Worm (Caenorhabditis elegans) whole organism, L1 larva: Measurements from ENCODE around the gene srsx-30.

Source experiments
- C04F5.9 ChIP-seq: sonication (generic microtip); optimal IDR thresholded peaks from 2 replicates; lab custom pipeline; 2016; ENCODE audit warnings: missing genetic modification characterization, missing compliant biosample characterization
- C34B4.2 ChIP-seq: sonication (generic microtip); optimal IDR thresholded peaks from 2 replicates; lab custom pipeline; 2017; ENCODE audit warnings: mild to moderate bottlenecking, missing genetic modification characterization, missing compliant biosample characterization
- F16B12.6 ChIP-seq: fragments of 150-350 bp; optimal IDR thresholded peaks from 2 replicates; lab custom pipeline; 2014; ENCODE audit warnings: missing biosample characterization, missing genetic modification characterization
- aha-1 ChIP-seq: fragments of 150-350 bp; optimal IDR thresholded peaks from 2 replicates; lab custom pipeline; 2014; ENCODE audit warnings: missing biosample characterization, missing genetic modification characterization
- ceh-88 ChIP-seq: fragments of 200-800 bp; sonication (Bioruptor generic); IDR thresholded peaks from 2 replicates; pipeline ENCODE4 v1.3.6; 2022; ENCODE audit warnings: missing genetic modification characterization, missing compliant biosample characterization
- ces-1 ChIP-seq: fragments of 150-350 bp; optimal IDR thresholded peaks from 2 replicates; lab custom pipeline; 2014; ENCODE audit warnings: missing biosample characterization, missing genetic modification reagents, missing genetic modification characterization
- dsc-1 ChIP-seq: sonication (generic microtip); optimal IDR thresholded peaks from 2 replicates; lab custom pipeline; 2016; ENCODE audit warnings: mild to moderate bottlenecking, missing genetic modification characterization, missing compliant biosample characterization
- efl-1 ChIP-seq, 4 experiments: fragments of 150-350 bp; optimal IDR thresholded peaks in 3 of 4; peaks in 1 of 4; 1 replicate in 1 of 4; 2 replicates in 3 of 4; lab custom pipeline; 2014; ENCODE audit warnings: missing biosample characterization in 2 of 4, missing genetic modification characterization in 2 of 4, missing genetic modification reagents in 2 of 4
- efl-3 ChIP-seq: fragments of 200-800 bp; sonication (Bioruptor generic); optimal IDR thresholded peaks from 2 replicates; lab custom pipeline; 2018; ENCODE audit warnings: mild to moderate bottlenecking, missing genetic modification characterization, missing compliant biosample characterization
- egl-13 ChIP-seq: sonication (generic microtip); optimal IDR thresholded peaks from 2 replicates; lab custom pipeline; 2016; ENCODE audit warnings: missing genotype, missing genetic modification reagents, missing genetic modification characterization, missing compliant biosample characterization
- elt-2 ChIP-seq: sonication (generic microtip); optimal IDR thresholded peaks from 2 replicates; lab custom pipeline; 2016; ENCODE audit warnings: missing genetic modification characterization, mild to moderate bottlenecking, inconsistent platforms, missing compliant biosample characterization, missing genetic modification reagents
- elt-3 ChIP-seq, 6 experiments: fragments of 150-350 bp in 1 of 6; sonication (generic microtip); optimal IDR thresholded peaks; 2 replicates each; lab custom pipeline; 2017 to 2018; ENCODE audit warnings: missing biosample characterization in 6 of 6, missing genetic modification characterization in 6 of 6, inconsistent platforms in 1 of 6
- ets-5 ChIP-seq: fragments of 200-800 bp; sonication (Bioruptor generic); IDR thresholded peaks from 2 replicates; pipeline ENCODE4 v1.3.6; 2022; ENCODE audit warnings: missing genetic modification characterization, missing compliant biosample characterization
- fkh-10 ChIP-seq: sonication (generic microtip); optimal IDR thresholded peaks from 2 replicates; lab custom pipeline; 2017; ENCODE audit warnings: missing biosample characterization, missing genetic modification reagents, missing genetic modification characterization
- fkh-4 ChIP-seq: sonication (generic microtip); optimal IDR thresholded peaks from 2 replicates; lab custom pipeline; 2016; ENCODE audit warnings: missing compliant biosample characterization, missing genetic modification characterization, borderline replicate concordance
- fkh-8 ChIP-seq: sonication (generic microtip); optimal IDR thresholded peaks from 2 replicates; lab custom pipeline; 2016; ENCODE audit warnings: mild to moderate bottlenecking, missing genetic modification characterization, missing compliant biosample characterization
- grh-1 ChIP-seq: fragments of 200-800 bp; sonication (Bioruptor generic); IDR thresholded peaks from 2 replicates; pipeline ENCODE4 v1.3.6; 2022; ENCODE audit warnings: missing genetic modification reagents, missing genetic modification characterization, missing compliant biosample characterization
- hlh-17 ChIP-seq: fragments of 200-800 bp; sonication (Bioruptor generic); optimal IDR thresholded peaks from 2 replicates; lab custom pipeline; 2018; ENCODE audit warnings: missing genetic modification characterization, mild to moderate bottlenecking, missing compliant biosample characterization, moderate library complexity, borderline replicate concordance
- hlh-4 ChIP-seq: sonication (generic microtip); optimal IDR thresholded peaks from 2 replicates; lab custom pipeline; 2016; ENCODE audit warnings: mild to moderate bottlenecking, missing genetic modification characterization, missing compliant biosample characterization
- hpl-2 ChIP-seq: fragments of 150-350 bp; optimal IDR thresholded peaks from 2 replicates; lab custom pipeline; 2014; ENCODE audit warnings: missing biosample characterization, missing genetic modification reagents, missing genetic modification characterization
- lin-13 ChIP-seq: fragments of 150-350 bp; optimal IDR thresholded peaks from 2 replicates; lab custom pipeline; 2014; ENCODE audit warnings: missing biosample characterization, missing genetic modification reagents, missing genetic modification characterization
- lin-14 ChIP-seq: fragments of 200-800 bp; sonication (Bioruptor generic); optimal IDR thresholded peaks from 2 replicates; lab custom pipeline; 2018; ENCODE audit warnings: mild to moderate bottlenecking, missing genetic modification characterization, moderate library complexity, missing compliant biosample characterization
- lsy-2 ChIP-seq, 2 experiments: fragments of 150-350 bp; optimal IDR thresholded peaks; 2 replicates each; lab custom pipeline; 2014; ENCODE audit warnings: missing biosample characterization in 2 of 2, missing genetic modification characterization in 2 of 2
- mep-1 ChIP-seq: fragments of 150-350 bp; optimal IDR thresholded peaks from 2 replicates; lab custom pipeline; 2014; ENCODE audit warnings: missing biosample characterization, missing genetic modification characterization
- nhr-12 ChIP-seq: sonication (generic microtip); optimal IDR thresholded peaks from 2 replicates; lab custom pipeline; 2017; ENCODE audit warnings: missing biosample characterization, missing genetic modification characterization
- nhr-19 ChIP-seq: fragments of 200-800 bp; sonication (Bioruptor generic); conservative IDR thresholded peaks from 2 replicates; pipeline ENCODE4 v1.3.6; 2022; ENCODE audit warnings: missing genetic modification characterization, missing compliant biosample characterization
- nhr-20 ChIP-seq: sonication (generic microtip); optimal IDR thresholded peaks from 2 replicates; lab custom pipeline; 2016; ENCODE audit warnings: mild to moderate bottlenecking, missing genetic modification characterization, missing compliant biosample characterization
- nhr-47 ChIP-seq: sonication (generic microtip); optimal IDR thresholded peaks from 2 replicates; lab custom pipeline; 2016; ENCODE audit warnings: mild to moderate bottlenecking, missing genetic modification characterization, moderate library complexity, missing compliant biosample characterization
- nhr-71 ChIP-seq: sonication (generic microtip); optimal IDR thresholded peaks from 2 replicates; lab custom pipeline; 2016; ENCODE audit warnings: mild to moderate bottlenecking, missing genetic modification characterization, moderate library complexity, missing compliant biosample characterization
- nhr-76 ChIP-seq: sonication (generic microtip); optimal IDR thresholded peaks from 2 replicates; lab custom pipeline; 2017; ENCODE audit warnings: missing biosample characterization, missing genetic modification characterization
- nhr-90 ChIP-seq: sonication (generic microtip); optimal IDR thresholded peaks from 2 replicates; lab custom pipeline; 2016; ENCODE audit warnings: mild to moderate bottlenecking, missing genetic modification characterization, missing compliant biosample characterization; ENCODE audit not compliant: poor library complexity
- skn-1 ChIP-seq: fragments of 150-350 bp; optimal IDR thresholded peaks from 2 replicates; lab custom pipeline; 2014; ENCODE audit warnings: missing biosample characterization, missing genetic modification characterization
- snpc-4 ChIP-seq: fragments of 150-350 bp; optimal IDR thresholded peaks from 2 replicates; lab custom pipeline; 2014; ENCODE audit warnings: missing biosample characterization, missing genetic modification characterization
- sox-4 ChIP-seq: sonication (generic microtip); optimal IDR thresholded peaks from 2 replicates; lab custom pipeline; 2016; ENCODE audit warnings: missing genetic modification characterization, missing compliant biosample characterization
- sup-37 ChIP-seq: fragments of 200-800 bp; sonication (Bioruptor generic); optimal IDR thresholded peaks from 2 replicates; lab custom pipeline; 2018; ENCODE audit warnings: mild to moderate bottlenecking, missing genetic modification characterization, missing compliant biosample characterization
- swsn-7 ChIP-seq: sonication (generic microtip); optimal IDR thresholded peaks from 2 replicates; lab custom pipeline; 2016; ENCODE audit warnings: missing genetic modification characterization, missing compliant biosample characterization
- tbx-2 ChIP-seq: sonication (generic microtip); optimal IDR thresholded peaks from 2 replicates; lab custom pipeline; 2016; ENCODE audit warnings: missing genetic modification characterization, missing compliant biosample characterization
- tlp-1 ChIP-seq: fragments of 150-350 bp; optimal IDR thresholded peaks from 2 replicates; lab custom pipeline; 2014; ENCODE audit warnings: missing biosample characterization, missing genetic modification characterization
- unc-130 ChIP-seq: fragments of 150-350 bp; optimal IDR thresholded peaks from 2 replicates; lab custom pipeline; 2017; ENCODE audit warnings: missing biosample characterization, missing genetic modification characterization, inconsistent platforms
- unc-62 ChIP-seq: fragments of 150-350 bp; optimal IDR thresholded peaks from 2 replicates; lab custom pipeline; 2014; ENCODE audit warnings: missing biosample characterization, missing genetic modification reagents, missing genetic modification characterization
- unc-98 ChIP-seq: fragments of 200-800 bp; sonication (Bioruptor generic); IDR thresholded peaks from 2 replicates; pipeline ENCODE4 v1.3.6; 2022; ENCODE audit warnings: missing genetic modification characterization, missing compliant biosample characterization
- xbp-1 ChIP-seq: sonication (generic microtip); optimal IDR thresholded peaks from 2 replicates; lab custom pipeline; 2016; ENCODE audit warnings: missing genetic modification characterization, missing compliant biosample characterization
- zag-1 ChIP-seq: fragments of 150-350 bp; optimal IDR thresholded peaks from 2 replicates; lab custom pipeline; 2014; ENCODE audit warnings: missing biosample characterization, missing genetic modification characterization
- ztf-11 ChIP-seq, 2 experiments: sonication (generic microtip); optimal IDR thresholded peaks; 2 replicates each; lab custom pipeline; 2016 to 2017; ENCODE audit warnings: missing genetic modification characterization in 2 of 2, missing biosample characterization in 1 of 2, missing compliant biosample characterization in 1 of 2
- ztf-4 ChIP-seq: fragments of 150-350 bp; optimal IDR thresholded peaks from 2 replicates; lab custom pipeline; 2014; ENCODE audit warnings: missing biosample characterization, missing genetic modification characterization

The srsx-30 gene

DNA sequence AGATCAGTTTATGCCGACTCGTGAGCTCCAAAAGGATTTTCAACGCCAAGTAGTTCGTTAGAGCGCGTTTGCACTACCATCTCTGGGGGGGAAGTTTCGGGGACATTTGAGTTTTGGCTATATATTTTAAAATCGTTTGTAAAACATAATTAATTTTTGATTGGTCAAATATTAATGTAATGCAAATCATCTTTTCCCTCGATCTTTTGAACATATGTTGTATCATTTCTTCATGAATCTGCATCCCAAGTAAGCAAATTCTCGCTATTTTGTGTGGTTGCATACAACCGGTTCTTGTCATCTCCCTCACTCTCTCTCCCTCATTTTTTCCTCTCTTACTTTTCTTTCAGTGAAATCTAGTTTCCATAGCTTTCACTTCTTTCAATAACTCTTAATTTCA is 19.5 kb downstream of the srsx-30 start (continued):
- TF ChIP-seq hpl-2 (GFP tag; lab: Kevin White, UChicago), result no peak
- no peak for TF ChIP-seq aha-1 (tag; lab: Kevin White, UChicago)
- peak; percentile 80 for TF ChIP-seq nhr-90
- TF ChIP-seq fkh-10, result no peak
- peak; percentile 91 for TF ChIP-seq grh-1 (GFP tag; lab: Robert Waterston, UW)
- TF ChIP-seq zag-1 (tag; lab: Kevin White, UChicago), result no peak
- TF ChIP-seq ztf-11 (tag; optimal IDR thresholded peaks at IDR 0.05; lab: Kevin White, UChicago), result peak in 1 of 2 experiments; percentile 60
- peak; percentile 85 for TF ChIP-seq nhr-47 (tag; lab: Kevin White, UChicago)
- TF ChIP-seq xbp-1 (tag; lab: Kevin White, UChicago), result peak; percentile 79
- TF ChIP-seq ces-1 (GFP tag; lab: Kevin White, UChicago), result no peak
- TF ChIP-seq nhr-20 (tag; lab: Kevin White, UChicago), result peak; percentile 85
- peak; percentile 52 to 81 for TF ChIP-seq lsy-2 (tag; optimal IDR thresholded peaks at IDR 0.05; lab: Kevin White, UChicago)
- TF ChIP-seq swsn-7, result peak; percentile 71
- TF ChIP-seq efl-3 (GFP tag; lab: Kevin White, UChicago), result no peak
- peak; percentile 52 for TF ChIP-seq C04F5.9 (tag; lab: Kevin White, UChicago)
- TF ChIP-seq lin-13, result peak; percentile 40
- no peak for TF ChIP-seq F16B12.6 (tag; lab: Kevin White, UChicago)
- TF ChIP-seq sox-4 (tag; lab: Kevin White, UChicago), result peak; percentile 41
- no peak for TF ChIP-seq hlh-17
- TF ChIP-seq nhr-12 (tag; lab: Kevin White, UChicago), result no peak
- no peak for TF ChIP-seq ets-5 (GFP tag; lab: Robert Waterston, UW)
- peak; percentile 59 to 60 for TF ChIP-seq efl-1 (optimal IDR thresholded peaks at IDR 0.05; lab: Kevin White, UChicago)
- TF ChIP-seq efl-1 (GFP tag; optimal IDR thresholded peaks at IDR 0.05 in 1 of 2; lab: Kevin White, UChicago), result peak; percentile 49 to 95
- peak; percentile 77 for TF ChIP-seq nhr-19
- TF ChIP-seq mep-1 (tag; lab: Kevin White, UChicago), result peak; percentile 37
- TF ChIP-seq nhr-76, result no peak
- peak; percentile 75 for TF ChIP-seq tbx-2 (tag; lab: Kevin White, UChicago)
- peak; percentile 73 for TF ChIP-seq dsc-1 (tag; lab: Kevin White, UChicago)
- TF ChIP-seq lin-14 (GFP tag; lab: Kevin White, UChicago), result peak; percentile 85
- TF ChIP-seq sup-37 (GFP tag; lab: Kevin White, UChicago), result peak; percentile 15
- peak; percentile 34 for TF ChIP-seq skn-1 (tag; lab: Kevin White, UChicago)
- TF ChIP-seq ztf-4 (tag; lab: Kevin White, UChicago), result no peak

DNA sequence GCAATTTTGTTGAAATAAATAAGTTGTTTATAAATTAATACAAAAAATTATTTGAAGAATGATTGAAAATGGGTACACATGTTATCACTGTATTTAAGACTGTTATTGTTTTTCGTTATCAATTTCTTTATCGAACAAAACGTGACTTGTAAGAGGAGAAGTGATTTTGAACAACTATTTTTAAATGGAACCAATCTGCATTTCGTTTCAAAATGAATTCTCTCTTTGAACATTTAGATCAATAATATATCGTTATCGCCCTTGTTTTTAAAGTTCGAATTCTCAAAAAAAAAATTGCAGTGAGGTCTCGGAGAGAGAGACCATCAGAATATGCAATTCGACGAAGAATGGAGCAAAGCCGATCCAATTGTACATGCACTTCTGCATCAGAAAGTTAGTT is 20.6 kb downstream of the srsx-30 start, which contains the start of gene cul-5:
TSS of gene cul-5 (plus strand) at position 301 of the 400 bp plus-strand sequence.
- TF ChIP-seq elt-2 (tag; lab: Kevin White, UChicago) (peak; percentile 41), unc-62 (GFP tag; lab: Kevin White, UChicago) (no peak), elt-3 (tag; optimal IDR thresholded peaks at IDR 0.05; lab: Kevin White, UChicago) (no peak)

DNA sequence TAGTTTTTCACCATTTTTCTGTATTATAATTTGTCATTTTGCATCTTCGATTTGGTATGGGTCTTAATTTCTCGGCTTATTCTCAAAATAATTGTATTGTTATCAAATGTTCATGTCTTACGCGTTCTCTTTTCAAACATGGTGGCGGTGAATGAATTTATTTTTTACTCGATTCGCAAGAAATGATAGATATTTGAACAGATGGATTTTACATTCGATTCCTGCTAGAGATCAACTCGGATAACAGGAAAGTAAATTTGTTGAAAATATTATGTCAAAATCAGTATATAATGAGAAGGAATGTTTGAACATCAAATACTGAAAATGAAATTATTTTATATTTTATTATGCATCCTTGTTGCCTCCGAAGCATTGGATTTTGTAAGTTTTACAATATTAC is 24.4 kb downstream of the srsx-30 start, which contains the start of gene ZK856.4:
TSS of gene ZK856.4 (plus strand) at position 301 of the 400 bp plus-strand sequence.
- TF ChIP-seq hlh-17, result no peak
- TF ChIP-seq fkh-4 (tag; lab: Kevin White, UChicago), result no peak
- TF ChIP-seq ets-5 (GFP tag; lab: Robert Waterston, UW), result no peak
- no peak for TF ChIP-seq nhr-47 (tag; lab: Kevin White, UChicago)
- TF ChIP-seq snpc-4 (tag; lab: Kevin White, UChicago), result no peak
- TF ChIP-seq unc-130 (tag; lab: Kevin White, UChicago), result no peak
- TF ChIP-seq C34B4.2, result no peak
- no peak for TF ChIP-seq hlh-4 (tag; lab: Kevin White, UChicago)
- no peak for TF ChIP-seq elt-2 (tag; lab: Kevin White, UChicago)
- no peak for TF ChIP-seq ztf-11 (tag; optimal IDR thresholded peaks at IDR 0.05; lab: Kevin White, UChicago)
- no peak for TF ChIP-seq fkh-8
- no peak for TF ChIP-seq ceh-88 (GFP tag; lab: Robert Waterston, UW)
- TF ChIP-seq efl-3 (GFP tag; lab: Kevin White, UChicago), result no peak
- TF ChIP-seq tlp-1 (tag; lab: Kevin White, UChicago), result no peak
- no peak for TF ChIP-seq nhr-20 (tag; lab: Kevin White, UChicago)
- no peak for TF ChIP-seq egl-13 (tag; lab: Kevin White, UChicago)
- no peak for TF ChIP-seq nhr-76
- no peak for TF ChIP-seq nhr-71 (tag; lab: Kevin White, UChicago)
- TF ChIP-seq unc-98 (GFP tag; lab: Robert Waterston, UW), result no peak
